Fruit fly (Drosophila melanogaster): ENCODE data around the gene PolD3.

DNA sequence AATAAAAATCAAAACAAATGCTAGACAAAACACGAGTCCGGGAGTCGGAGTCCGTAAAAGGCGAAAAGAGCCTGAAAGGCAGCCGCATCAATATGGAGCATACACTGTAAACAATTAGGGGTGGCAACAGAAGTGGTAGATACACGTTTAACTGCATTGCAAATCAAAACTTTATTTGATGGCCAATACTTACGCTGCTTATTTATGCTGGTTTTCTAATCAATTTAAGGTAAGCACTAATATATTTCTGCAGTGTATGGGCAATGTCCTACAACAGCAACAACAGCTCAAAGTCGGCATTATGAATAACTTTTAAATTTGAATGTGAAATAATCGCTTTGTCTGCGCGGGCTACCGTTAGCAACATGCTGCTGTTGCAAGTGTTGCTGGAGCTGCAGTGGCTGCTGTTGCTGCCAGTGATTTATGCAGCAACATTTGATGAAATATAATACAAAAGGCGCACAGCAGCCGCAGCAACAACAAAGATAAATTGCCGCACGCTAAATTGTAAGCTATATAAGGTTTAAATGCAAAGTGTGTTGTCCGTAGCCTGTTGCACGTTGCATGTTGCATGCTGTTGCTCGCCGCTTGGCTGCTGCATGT, 17.5 kb upstream of the PolD3 start:
- TF ChIP-seq Mnt (GFP tag; optimal IDR thresholded peaks at IDR 0.05), result no peak
- TF ChIP-seq CG5204 (GFP tag; optimal IDR thresholded peaks at IDR 0.05), result no peak
- TF ChIP-seq cic (GFP tag; optimal IDR thresholded peaks at IDR 0.05), result no peak
- TF ChIP-seq CG7101 (tag; optimal IDR thresholded peaks at IDR 0.05), result no peak
- TF ChIP-seq kay (GFP tag; ENCODE audit: borderline replicate concordance), result no peak
- no peak for TF ChIP-seq Clk (GFP tag; optimal IDR thresholded peaks at IDR 0.05)
- no peak for TF ChIP-seq tj (GFP tag; optimal IDR thresholded peaks at IDR 0.05)
- no peak for TF ChIP-seq CG14711 (tag; optimal IDR thresholded peaks at IDR 0.05)
- no peak for TF ChIP-seq toe (GFP tag; optimal IDR thresholded peaks at IDR 0.05)
